Worm (Caenorhabditis elegans): ENCODE data around the gene W09D10.5.
A peak's percentile ranks its signal among the peaks of the same experiment; 100 is the strongest.

The W09D10.5 gene

ce11 chrIII:10720170-10720569 lies 8.8 kb upstream of the W09D10.5 start (continued):
- TF ChIP-seq zag-1 (tag; optimal IDR thresholded peaks at IDR 0.05) (no peak), hmg-11 (tag; optimal IDR thresholded peaks at IDR 0.05) (peak; percentile 98), elt-1 (tag; optimal IDR thresholded peaks at IDR 0.05) (peak; percentile 1), unc-62 (GFP tag; optimal IDR thresholded peaks at IDR 0.05) (no peak), lin-39 (tag; optimal IDR thresholded peaks at IDR 0.05) (peak; percentile 86), nhr-12 (tag; optimal IDR thresholded peaks at IDR 0.05) (no peak), sea-2 (GFP tag; optimal IDR thresholded peaks at IDR 0.05) (no peak), egl-5 (tag; optimal IDR thresholded peaks at IDR 0.05) (peak; percentile 82), ceh-82 (tag; optimal IDR thresholded peaks at IDR 0.05) (peak; percentile 45), ZK546.5 (tag; optimal IDR thresholded peaks at IDR 0.05) (no peak), elt-3 (tag; optimal IDR thresholded peaks at IDR 0.05) (no peak), R02D3.7 (tag; optimal IDR thresholded peaks at IDR 0.05) (peak; percentile 56), snpc-4 (tag; optimal IDR thresholded peaks at IDR 0.05) (peak; percentile 50), ztf-4 (tag; optimal IDR thresholded peaks at IDR 0.05) (no peak), fkh-10 (GFP tag; optimal IDR thresholded peaks at IDR 0.05) (peak; percentile 29), jun-1 (tag; optimal IDR thresholded peaks at IDR 0.05) (peak; percentile 87), pqm-1 (tag; optimal IDR thresholded peaks at IDR 0.05) (peak; percentile 68), mdl-1 (tag; optimal IDR thresholded peaks at IDR 0.05) (peak; percentile 70), pha-4 (tag; optimal IDR thresholded peaks at IDR 0.05) (peak; percentile 88), lsy-12 (tag; optimal IDR thresholded peaks at IDR 0.05) (peak; percentile 71), elt-2 (tag; optimal IDR thresholded peaks at IDR 0.05) (peak; percentile 86), ceh-28 (tag; optimal IDR thresholded peaks at IDR 0.05) (peak; percentile 95), nhr-25 (tag; optimal IDR thresholded peaks at IDR 0.05) (peak; percentile 81)

- TF ChIP-seq jun-1 (tag; optimal IDR thresholded peaks at IDR 0.05), result peak; percentile 43
- TF ChIP-seq ama-1 (optimal IDR thresholded peaks at IDR 0.05), result peak; percentile 9
- no peak for TF ChIP-seq egl-5 (tag; optimal IDR thresholded peaks at IDR 0.05)
- no peak for TF ChIP-seq fos-1 (tag; optimal IDR thresholded peaks at IDR 0.05)
- no peak for TF ChIP-seq lin-15B (tag; optimal IDR thresholded peaks at IDR 0.05)
- no peak for TF ChIP-seq ceh-16 (tag; optimal IDR thresholded peaks at IDR 0.05)
- TF ChIP-seq nhr-23 (tag; optimal IDR thresholded peaks at IDR 0.05), result no peak
- no peak for TF ChIP-seq snpc-4 (tag; optimal IDR thresholded peaks at IDR 0.05)
- no peak for TF ChIP-seq nhr-67 (tag; optimal IDR thresholded peaks at IDR 0.05)
- no peak for TF ChIP-seq sea-2 (GFP tag; optimal IDR thresholded peaks at IDR 0.05)
- TF ChIP-seq pqm-1 (tag; optimal IDR thresholded peaks at IDR 0.05), result peak; percentile 93
- TF ChIP-seq elt-2 (tag; optimal IDR thresholded peaks at IDR 0.05), result peak; percentile 81
- peak; percentile 61 for TF ChIP-seq pha-4 (tag; optimal IDR thresholded peaks at IDR 0.05)
- TF ChIP-seq fkh-10 (GFP tag; optimal IDR thresholded peaks at IDR 0.05), result no peak
- peak; percentile 2 for TF ChIP-seq nhr-25 (tag; optimal IDR thresholded peaks at IDR 0.05)
- TF ChIP-seq ceh-28 (tag; optimal IDR thresholded peaks at IDR 0.05), result peak; percentile 3
- peak; percentile 22 for TF ChIP-seq mdl-1 (tag; optimal IDR thresholded peaks at IDR 0.05)
Measured at ce11 chrIII:10719057-10719456, 7.7 kb upstream of the W09D10.5 start.

- TF ChIP-seq nhr-23 (tag; optimal IDR thresholded peaks at IDR 0.05) (peak; percentile 12), nhr-76 (tag; optimal IDR thresholded peaks at IDR 0.05) (no peak), pqm-1 (tag; optimal IDR thresholded peaks at IDR 0.05) (peak; percentile 38), ama-1 (optimal IDR thresholded peaks at IDR 0.05) (peak; percentile 62), nhr-43 (tag; optimal IDR thresholded peaks at IDR 0.05; ENCODE audit: poor library complexity, severe bottlenecking) (peak; percentile 16), sea-2 (GFP tag; optimal IDR thresholded peaks at IDR 0.05) (no peak), lsy-12 (tag; optimal IDR thresholded peaks at IDR 0.05) (peak; percentile 5)
Measured at ce11 chrIII:10718078-10718477, 6.7 kb upstream of the W09D10.5 start.

ce11 chrIII:10717479-10717878 lies 6.1 kb upstream of the W09D10.5 start:
- TF ChIP-seq elt-2 (tag; optimal IDR thresholded peaks at IDR 0.05), result peak; percentile 63
- TF ChIP-seq R02D3.7 (tag; optimal IDR thresholded peaks at IDR 0.05), result peak; percentile 19
- TF ChIP-seq tbx-2 (tag; optimal IDR thresholded peaks at IDR 0.05), result peak; percentile 41
- TF ChIP-seq egl-27 (tag; optimal IDR thresholded peaks at IDR 0.05), result no peak
- TF ChIP-seq ceh-16 (tag; optimal IDR thresholded peaks at IDR 0.05), result no peak
- TF ChIP-seq jun-1 (tag; optimal IDR thresholded peaks at IDR 0.05), result peak; percentile 42
- no peak for TF ChIP-seq fkh-10 (GFP tag; optimal IDR thresholded peaks at IDR 0.05)
- no peak for TF ChIP-seq unc-62 (GFP tag; optimal IDR thresholded peaks at IDR 0.05)
- TF ChIP-seq aly-2 (tag; optimal IDR thresholded peaks at IDR 0.05), result no peak
- peak; percentile 46 for TF ChIP-seq ceh-28 (tag; optimal IDR thresholded peaks at IDR 0.05)
- TF ChIP-seq daf-12 (tag; optimal IDR thresholded peaks at IDR 0.05), result no peak
- TF ChIP-seq ztf-4 (tag; optimal IDR thresholded peaks at IDR 0.05), result peak; percentile 87
- no peak for TF ChIP-seq fkh-2 (tag; optimal IDR thresholded peaks at IDR 0.05)
- TF ChIP-seq nhr-76 (tag; optimal IDR thresholded peaks at IDR 0.05), result peak; percentile 40
- peak; percentile 96 for TF ChIP-seq nhr-43 (tag; optimal IDR thresholded peaks at IDR 0.05; ENCODE audit: poor library complexity, severe bottlenecking)
- no peak for TF ChIP-seq sea-2 (GFP tag; optimal IDR thresholded peaks at IDR 0.05)
- no peak for TF ChIP-seq nhr-28 (tag; optimal IDR thresholded peaks at IDR 0.05)
- peak; percentile 87 for TF ChIP-seq nhr-23 (tag; optimal IDR thresholded peaks at IDR 0.05)
- no peak for TF ChIP-seq egl-5 (tag; optimal IDR thresholded peaks at IDR 0.05)
- no peak for TF ChIP-seq lin-39 (tag; optimal IDR thresholded peaks at IDR 0.05)
- TF ChIP-seq elt-1 (tag; optimal IDR thresholded peaks at IDR 0.05), result no peak
- no peak for TF ChIP-seq mml-1 (tag; optimal IDR thresholded peaks at IDR 0.05)
- TF ChIP-seq nhr-67 (tag; optimal IDR thresholded peaks at IDR 0.05), result no peak
- TF ChIP-seq eor-1 (tag; optimal IDR thresholded peaks at IDR 0.05), result no peak
- peak; percentile 31 for TF ChIP-seq unc-39 (tag; optimal IDR thresholded peaks at IDR 0.05)
- no peak for TF ChIP-seq zag-1 (tag; optimal IDR thresholded peaks at IDR 0.05)
- TF ChIP-seq ama-1 (optimal IDR thresholded peaks at IDR 0.05), result peak; percentile 96
- TF ChIP-seq ztf-11 (tag; optimal IDR thresholded peaks at IDR 0.05), result no peak
- no peak for TF ChIP-seq ceh-9 (tag; optimal IDR thresholded peaks at IDR 0.05)
- no peak for TF ChIP-seq nhr-11 (tag; optimal IDR thresholded peaks at IDR 0.05)
- TF ChIP-seq nhr-237 (tag; optimal IDR thresholded peaks at IDR 0.05), result no peak
- no peak for TF ChIP-seq pha-4 (tag; optimal IDR thresholded peaks at IDR 0.05)
- no peak for TF ChIP-seq hmg-11 (tag; optimal IDR thresholded peaks at IDR 0.05)
